3 fruit fly cellular contexts compared by ENCODE assay signal in genomic region chrX:21072953-21073352, dm6.
TF ChIP-seq lines count a peak whose summit lies in the region.

No protein-coding gene starts in this region.

TF ChIP-seq in whole organism, embryonic, 481 proteins besides CTCF, POLR2A, EP300 and RAD21 (continued from another document and continues in another):
- no peak for TF ChIP-seq zfh1 (GFP tag; IDR thresholded peaks at IDR 0.05; lab: Robert Waterston, UW)
- no peak for TF ChIP-seq pum (GFP tag; optimal IDR thresholded peaks at IDR 0.05; lab: Kevin White, UChicago)
- TF ChIP-seq scrt (GFP tag; optimal IDR thresholded peaks at IDR 0.05; lab: Kevin White, UChicago): no peak
- no peak for TF ChIP-seq Atf-2 (GFP tag; optimal IDR thresholded peaks at IDR 0.05; lab: Kevin White, UChicago)
- peak; percentile 9 for TF ChIP-seq Blimp-1 (GFP tag; optimal IDR thresholded peaks at IDR 0.05; lab: Kevin White, UChicago)
- TF ChIP-seq CG4707 (GFP tag; optimal IDR thresholded peaks at IDR 0.05; lab: Kevin White, UChicago): no peak
- no peak for TF ChIP-seq pb (GFP tag; optimal IDR thresholded peaks at IDR 0.05; lab: Kevin White, UChicago)
- peak; percentile 25 for TF ChIP-seq nmo (GFP tag; optimal IDR thresholded peaks at IDR 0.05; lab: Kevin White, UChicago)
- no peak for TF ChIP-seq Rx (GFP tag; IDR thresholded peaks at IDR 0.05; lab: Robert Waterston, UW)
- TF ChIP-seq ind (GFP tag; optimal IDR thresholded peaks at IDR 0.05; lab: Kevin White, UChicago): peak; percentile 28
- no peak for TF ChIP-seq prd (optimal IDR thresholded peaks at IDR 0.05; lab: Kevin White, UChicago)
- TF ChIP-seq prd (GFP tag; IDR thresholded peaks at IDR 0.05; lab: Robert Waterston, UW): peak; percentile 48; the same call in 2 of the 3 replicates
- peak; percentile 87 for TF ChIP-seq nom (GFP tag; optimal IDR thresholded peaks at IDR 0.05; lab: Kevin White, UChicago)
- peak; percentile 13 for TF ChIP-seq fd96Cb (tag; optimal IDR thresholded peaks at IDR 0.05; lab: Kevin White, UChicago)
- TF ChIP-seq CG1832 (GFP tag; optimal IDR thresholded peaks at IDR 0.05; lab: Kevin White, UChicago): no peak
- no peak for TF ChIP-seq HLH4C (GFP tag; IDR thresholded peaks at IDR 0.05; lab: Robert Waterston, UW; ENCODE audit: partially characterized antibody)
- no peak for TF ChIP-seq CG11560 (tag; IDR thresholded peaks at IDR 0.05; lab: Robert Waterston, UW)
- no peak for TF ChIP-seq bowl (GFP tag; IDR thresholded peaks at IDR 0.05; lab: Robert Waterston, UW)
- peak; percentile 80 for TF ChIP-seq corto (GFP tag; optimal IDR thresholded peaks at IDR 0.05; lab: Kevin White, UChicago)
- no peak for TF ChIP-seq NfI (GFP tag; optimal IDR thresholded peaks at IDR 0.05; lab: Kevin White, UChicago)
- no peak for TF ChIP-seq mam (GFP tag; optimal IDR thresholded peaks at IDR 0.05; lab: Kevin White, UChicago)
- TF ChIP-seq zfh2 (GFP tag; optimal IDR thresholded peaks at IDR 0.05; lab: Kevin White, UChicago): no peak
- no peak for TF ChIP-seq dan (GFP tag; IDR thresholded peaks at IDR 0.05; lab: Robert Waterston, UW)
- 0 out of 3 replicates have a peak, but pooled peaks have one; percentile 19 for TF ChIP-seq CG17361 (GFP tag; IDR thresholded peaks at IDR 0.05; lab: Robert Waterston, UW)
- TF ChIP-seq lbe (GFP tag; optimal IDR thresholded peaks at IDR 0.05; lab: Kevin White, UChicago): peak; percentile 72
- no peak for TF ChIP-seq Dref (GFP tag; IDR thresholded peaks at IDR 0.05; lab: Robert Waterston, UW)
- TF ChIP-seq CG11456 (GFP tag; IDR thresholded peaks at IDR 0.05; lab: Robert Waterston, UW): no peak
- TF ChIP-seq HmgD (GFP tag; optimal IDR thresholded peaks at IDR 0.05; lab: Kevin White, UChicago): no peak
- TF ChIP-seq tin (GFP tag; optimal IDR thresholded peaks at IDR 0.05; lab: Kevin White, UChicago): peak; percentile 35
- peak; percentile 51 for TF ChIP-seq row (GFP tag; IDR thresholded peaks at IDR 0.05; lab: Robert Waterston, UW)
- TF ChIP-seq CG4404 (GFP tag; IDR thresholded peaks at IDR 0.05; lab: Robert Waterston, UW): no peak
- TF ChIP-seq CG12769 (tag; optimal IDR thresholded peaks at IDR 0.05; lab: Kevin White, UChicago): no peak
- no peak for TF ChIP-seq fu2 (GFP tag; optimal IDR thresholded peaks at IDR 0.05; lab: Kevin White, UChicago)
- no peak for TF ChIP-seq CG43689 (GFP tag; IDR thresholded peaks at IDR 0.05; lab: Robert Waterston, UW)
- TF ChIP-seq Ada2b (GFP tag; IDR thresholded peaks at IDR 0.05; lab: Robert Waterston, UW): peak; percentile 8; the same call in 1 of the 2 replicates
- TF ChIP-seq tup (GFP tag; optimal IDR thresholded peaks at IDR 0.05; lab: Kevin White, UChicago): no peak
- peak; percentile 29 for TF ChIP-seq phol (tag; optimal IDR thresholded peaks at IDR 0.05; lab: Kevin White, UChicago)
- TF ChIP-seq gem (tag; optimal IDR thresholded peaks at IDR 0.05; lab: Kevin White, UChicago): peak; percentile 42
- no peak for TF ChIP-seq slou (GFP tag; optimal IDR thresholded peaks at IDR 0.05; lab: Kevin White, UChicago)
- no peak for TF ChIP-seq Neu2 (GFP tag; optimal IDR thresholded peaks at IDR 0.05; lab: Kevin White, UChicago; ENCODE audit: borderline replicate concordance)
- TF ChIP-seq CG7839 (tag; optimal IDR thresholded peaks at IDR 0.05; lab: Kevin White, UChicago): peak; percentile 34
- no peak for TF ChIP-seq gce (GFP tag; IDR thresholded peaks at IDR 0.05; lab: Robert Waterston, UW)
- TF ChIP-seq dysf (GFP tag; IDR thresholded peaks at IDR 0.05; lab: Robert Waterston, UW): peak; percentile 14; the same call in 1 of the 3 replicates
- TF ChIP-seq CG15601 (tag; optimal IDR thresholded peaks at IDR 0.05; lab: Kevin White, UChicago): no peak
- TF ChIP-seq pfk (GFP tag; optimal IDR thresholded peaks at IDR 0.05; lab: Kevin White, UChicago): no peak

TF ChIP-seq in whole organism, prepupa, 60 proteins besides CTCF, POLR2A, EP300 and RAD21 (continued from another document):
- peak; percentile 90 for TF ChIP-seq Sox14 (GFP tag; optimal IDR thresholded peaks at IDR 0.05; lab: Kevin White, UChicago)
- TF ChIP-seq CG15336 (GFP tag; IDR thresholded peaks at IDR 0.05; lab: Robert Waterston, UW): peak; percentile 92
- TF ChIP-seq salr (GFP tag; optimal IDR thresholded peaks at IDR 0.05; lab: Kevin White, UChicago): peak; percentile 72 to 75
- peak; percentile 17 for TF ChIP-seq Eip93F (GFP tag; optimal IDR thresholded peaks at IDR 0.05; lab: Kevin White, UChicago)
- TF ChIP-seq CG11762 (GFP tag; optimal IDR thresholded peaks at IDR 0.05; lab: Kevin White, UChicago; ENCODE audit: insufficient read depth): peak; percentile 82
- peak; percentile 87 for TF ChIP-seq CG3032 (tag; optimal IDR thresholded peaks at IDR 0.05; lab: Kevin White, UChicago)
- peak; percentile 86 for TF ChIP-seq Gug (GFP tag; IDR thresholded peaks at IDR 0.05; lab: Robert Waterston, UW)
- TF ChIP-seq CG10669 (GFP tag; optimal IDR thresholded peaks at IDR 0.05; lab: Kevin White, UChicago): peak; percentile 86
- peak; percentile 62 for TF ChIP-seq Sox15 (GFP tag; optimal IDR thresholded peaks at IDR 0.05; lab: Kevin White, UChicago)
- peak; percentile 82 for TF ChIP-seq dac (GFP tag; optimal IDR thresholded peaks at IDR 0.05; lab: Kevin White, UChicago)
- TF ChIP-seq CG9139 (GFP tag; optimal IDR thresholded peaks at IDR 0.05; lab: Kevin White, UChicago): peak; percentile 76
- peak; percentile 85 for TF ChIP-seq fd59A (GFP tag; optimal IDR thresholded peaks at IDR 0.05; lab: Kevin White, UChicago)
- peak; percentile 68 for TF ChIP-seq Ets21C (GFP tag; optimal IDR thresholded peaks at IDR 0.05; lab: Kevin White, UChicago)
- peak; percentile 94 for TF ChIP-seq CG32006 (GFP tag; optimal IDR thresholded peaks at IDR 0.05; lab: Kevin White, UChicago)
- TF ChIP-seq OdsH (GFP tag; optimal IDR thresholded peaks at IDR 0.05; lab: Kevin White, UChicago): peak; percentile 88
- TF ChIP-seq CG31627 (GFP tag; optimal IDR thresholded peaks at IDR 0.05; lab: Kevin White, UChicago): peak; percentile 80
- peak; percentile 62 for TF ChIP-seq CG11902 (GFP tag; optimal IDR thresholded peaks at IDR 0.05; lab: Kevin White, UChicago)
- peak; percentile 87 for TF ChIP-seq CG3919 (GFP tag; optimal IDR thresholded peaks at IDR 0.05; lab: Kevin White, UChicago)
- TF ChIP-seq acj6 (GFP tag; optimal IDR thresholded peaks at IDR 0.05; lab: Kevin White, UChicago): peak; percentile 87
- TF ChIP-seq CG10631 (GFP tag; optimal IDR thresholded peaks at IDR 0.05; lab: Kevin White, UChicago): peak; percentile 88
- peak; percentile 26 for TF ChIP-seq fd85E (GFP tag; optimal IDR thresholded peaks at IDR 0.05; lab: Kevin White, UChicago)
- TF ChIP-seq CG6276 (GFP tag; optimal IDR thresholded peaks at IDR 0.05; lab: Kevin White, UChicago): peak; percentile 91
- TF ChIP-seq CG1621 (tag; optimal IDR thresholded peaks at IDR 0.05; lab: Kevin White, UChicago): peak; percentile 83
- peak; percentile 88 for TF ChIP-seq Sox102F (GFP tag; optimal IDR thresholded peaks at IDR 0.05; lab: Kevin White, UChicago)
- TF ChIP-seq Hr38 (GFP tag; optimal IDR thresholded peaks at IDR 0.05; lab: Kevin White, UChicago): no peak
- peak; percentile 89 for TF ChIP-seq esn (GFP tag; optimal IDR thresholded peaks at IDR 0.05; lab: Kevin White, UChicago)
- peak; percentile 92 for TF ChIP-seq CG8119 (GFP tag; IDR thresholded peaks at IDR 0.05; lab: Robert Waterston, UW)
- TF ChIP-seq lz (GFP tag; optimal IDR thresholded peaks at IDR 0.05; lab: Kevin White, UChicago): peak; percentile 87
- TF ChIP-seq CG6792 (GFP tag; optimal IDR thresholded peaks at IDR 0.05; lab: Kevin White, UChicago): peak; percentile 86
- TF ChIP-seq CG8319 (GFP tag; optimal IDR thresholded peaks at IDR 0.05; lab: Kevin White, UChicago): peak; percentile 69
- TF ChIP-seq achi (GFP tag; optimal IDR thresholded peaks at IDR 0.05; lab: Kevin White, UChicago): peak; percentile 86
- peak; percentile 53 for TF ChIP-seq Blimp-1 (GFP tag; optimal IDR thresholded peaks at IDR 0.05; lab: Kevin White, UChicago)
- peak; percentile 89 for TF ChIP-seq Eip75B (GFP tag; optimal IDR thresholded peaks at IDR 0.05; lab: Kevin White, UChicago)
- peak; percentile 89 for TF ChIP-seq Hr4 (GFP tag; optimal IDR thresholded peaks at IDR 0.05; lab: Kevin White, UChicago)
- TF ChIP-seq CG34406 (GFP tag; optimal IDR thresholded peaks at IDR 0.05; lab: Kevin White, UChicago): peak; percentile 82
- TF ChIP-seq Eip78C (GFP tag; lab: Kevin White, UChicago): peak; percentile 97
- TF ChIP-seq CG8632 (GFP tag; optimal IDR thresholded peaks at IDR 0.05; lab: Kevin White, UChicago): peak; percentile 80
- peak; percentile 88 for TF ChIP-seq topi (GFP tag; optimal IDR thresholded peaks at IDR 0.05; lab: Kevin White, UChicago)

TF ChIP-seq in whole organism, wandering third instar larva, 38 proteins besides CTCF, POLR2A, EP300 and RAD21 (continued from another document):
- TF ChIP-seq HLH106 (tag; optimal IDR thresholded peaks at IDR 0.05; lab: Kevin White, UChicago): peak; percentile 85
- TF ChIP-seq foxo (GFP tag; optimal IDR thresholded peaks at IDR 0.05; lab: Kevin White, UChicago): peak in 1 of 2 experiments; percentile 84
- TF ChIP-seq ey (GFP tag; optimal IDR thresholded peaks at IDR 0.05; lab: Kevin White, UChicago): peak; percentile 86
- peak; percentile 85 for TF ChIP-seq OdsH (GFP tag; optimal IDR thresholded peaks at IDR 0.05; lab: Kevin White, UChicago)
- TF ChIP-seq Dif (GFP tag; optimal IDR thresholded peaks at IDR 0.05; lab: Kevin White, UChicago; ENCODE audit: partially characterized antibody): no peak
- TF ChIP-seq sv (GFP tag; optimal IDR thresholded peaks at IDR 0.05; lab: Kevin White, UChicago): no peak
- TF ChIP-seq jim (GFP tag; optimal IDR thresholded peaks at IDR 0.05; lab: Kevin White, UChicago): no peak
- TF ChIP-seq woc (GFP tag; optimal IDR thresholded peaks at IDR 0.05; lab: Kevin White, UChicago): peak; percentile 81
- TF ChIP-seq psq (GFP tag; optimal IDR thresholded peaks at IDR 0.05; lab: Kevin White, UChicago): peak; percentile 75
- peak; percentile 83 for TF ChIP-seq Sp1 (GFP tag; optimal IDR thresholded peaks at IDR 0.05; lab: Kevin White, UChicago)
- no peak for TF ChIP-seq Hr83 (GFP tag; optimal IDR thresholded peaks at IDR 0.05; lab: Kevin White, UChicago; ENCODE audit: poor library complexity, severe bottlenecking)
- TF ChIP-seq Jra (GFP tag; optimal IDR thresholded peaks at IDR 0.05; lab: Kevin White, UChicago): peak; percentile 70
